Worm (Caenorhabditis elegans) whole organism, L4/young adult: Measurements from ENCODE around the gene cdh-4.

Experiments used
- W03F9.2 ChIP-seq: fragments of 150-350 bp; optimal IDR thresholded peaks from 2 replicates; lab custom pipeline; 2014; ENCODE audit warnings: missing biosample characterization, missing genetic modification characterization
- dao-5 ChIP-seq: sonication (generic microtip); optimal IDR thresholded peaks from 2 replicates; lab custom pipeline; 2016; ENCODE audit warnings: missing genotype, missing genetic modification characterization, moderate library complexity, missing compliant biosample characterization
- him-1 ChIP-seq: sonication (generic microtip); optimal IDR thresholded peaks from 2 replicates; lab custom pipeline; 2016; ENCODE audit warnings: missing genotype, missing genetic modification reagents, missing genetic modification characterization, missing compliant biosample characterization

The cdh-4 gene

ce11 chrIII:4520057-4520456 lies at the start of gene cdh-4:
Gene cdh-4, plus strand, starts transcription at chrIII:4520357.
- TF ChIP-seq W03F9.2 (tag; lab: Kevin White, UChicago) (no peak), dao-5 (tag; lab: Kevin White, UChicago) (no peak), him-1 (tag; lab: Kevin White, UChicago) (no peak)

- TF ChIP-seq W03F9.2 (tag; lab: Kevin White, UChicago) (peak; percentile 38), dao-5 (tag; lab: Kevin White, UChicago) (peak; percentile 50), him-1 (tag; lab: Kevin White, UChicago) (peak; percentile 65)
These were observed 49.4 kb upstream of the cdh-4 start for ce11 chrIII:4470793-4471192.

- no peak for TF ChIP-seq him-1 (tag; lab: Kevin White, UChicago)
- TF ChIP-seq W03F9.2 (tag; lab: Kevin White, UChicago) = no peak
- no peak for TF ChIP-seq dao-5 (tag; lab: Kevin White, UChicago)
These were observed 45.2 kb upstream of the cdh-4 start, which contains the start of gene ifet-1 for ce11 chrIII:4474908-4475307. Gene ifet-1, minus strand, starts transcription at chrIII:4475150.

ce11 chrIII:4475428-4475968 lies 44.7 kb upstream of the cdh-4 start, which contains the start of gene rps-1:
Gene rps-1, plus strand, starts transcription at chrIII:4475918.
- TF ChIP-seq him-1 (tag; lab: Kevin White, UChicago) = peak; percentile 96
- peak; percentile 98 for TF ChIP-seq W03F9.2 (tag; lab: Kevin White, UChicago)
- TF ChIP-seq dao-5 (tag; lab: Kevin White, UChicago) = no peak

ce11 chrIII:4476313-4476712 lies 43.8 kb upstream of the cdh-4 start:
- no peak for TF ChIP-seq W03F9.2 (tag; lab: Kevin White, UChicago)
- TF ChIP-seq dao-5 (tag; lab: Kevin White, UChicago) = no peak
- no peak for TF ChIP-seq him-1 (tag; lab: Kevin White, UChicago)

ce11 chrIII:4476806-4477205 lies 43.4 kb upstream of the cdh-4 start:
- TF ChIP-seq W03F9.2 (tag; lab: Kevin White, UChicago) = no peak
- TF ChIP-seq him-1 (tag; lab: Kevin White, UChicago) = no peak
- TF ChIP-seq dao-5 (tag; lab: Kevin White, UChicago) = no peak

- no peak for TF ChIP-seq W03F9.2 (tag; lab: Kevin White, UChicago)
- TF ChIP-seq him-1 (tag; lab: Kevin White, UChicago) = no peak
- TF ChIP-seq dao-5 (tag; lab: Kevin White, UChicago) = no peak
These were observed 42.7 kb upstream of the cdh-4 start, which contains the start of gene ins-17 for ce11 chrIII:4477472-4477871. Gene ins-17, minus strand, starts transcription at chrIII:4477572.

- TF ChIP-seq dao-5 (tag; lab: Kevin White, UChicago) (no peak), W03F9.2 (tag; lab: Kevin White, UChicago) (no peak)
These were observed 38.4 kb upstream of the cdh-4 start for ce11 chrIII:4481787-4482186.

ce11 chrIII:4482986-4483385 lies 37.2 kb upstream of the cdh-4 start:
- no peak for TF ChIP-seq him-1 (tag; lab: Kevin White, UChicago)
- no peak for TF ChIP-seq dao-5 (tag; lab: Kevin White, UChicago)
- TF ChIP-seq W03F9.2 (tag; lab: Kevin White, UChicago) = no peak

ce11 chrIII:4487271-4487670 lies 32.9 kb upstream of the cdh-4 start:
- TF ChIP-seq dao-5 (tag; lab: Kevin White, UChicago) (no peak), W03F9.2 (tag; lab: Kevin White, UChicago) (no peak), him-1 (tag; lab: Kevin White, UChicago) (no peak)

ce11 chrIII:4488892-4489409 lies 31.2 kb upstream of the cdh-4 start, which contains the start of gene cpg-1:
Gene cpg-1, plus strand, starts transcription at chrIII:4489359.
- TF ChIP-seq W03F9.2 (tag; lab: Kevin White, UChicago) (peak; percentile 30), dao-5 (tag; lab: Kevin White, UChicago) (no peak), him-1 (tag; lab: Kevin White, UChicago) (no peak)

ce11 chrIII:4491164-4492144 lies 28.7 kb upstream of the cdh-4 start:
- TF ChIP-seq W03F9.2 (tag; lab: Kevin White, UChicago) (no peak), him-1 (tag; lab: Kevin White, UChicago) (peak; percentile 25), dao-5 (tag; lab: Kevin White, UChicago) (no peak)
